Fruit fly (Drosophila melanogaster) whole organism, pupa: Measurements from ENCODE around the gene CG16964.
"Not testable (repeated sequence)": the region's sequence is repeated elsewhere in the genome, so short reads cannot be mapped to it uniquely, and the experiment has no call there.

ENCODE experiments used
- CG12605 ChIP-seq: fragments of 200-800 bp; sonication (Bioruptor generic); IDR thresholded peaks from 2 replicates; pipeline ENCODE4 v1.3.6; 2022; ENCODE audit warnings: missing biosample characterization, missing genetic modification characterization
- CG13204 ChIP-seq: fragments of 200-800 bp; sonication (Bioruptor generic); optimal IDR thresholded peaks from 2 replicates; lab custom pipeline; 2018; ENCODE audit warnings: missing biosample characterization, mild to moderate bottlenecking, missing genetic modification characterization, moderate library complexity
- CG14655 ChIP-seq: fragments of 200-800 bp; sonication (Bioruptor generic); optimal IDR thresholded peaks from 3 replicates; lab custom pipeline; 2017; ENCODE audit warnings: mild to moderate bottlenecking, missing biosample characterization, missing genetic modification reagents, missing genetic modification characterization
- CG34367 ChIP-seq: fragments of 200-800 bp; sonication (Bioruptor generic); optimal IDR thresholded peaks from 2 replicates; lab custom pipeline; 2018; ENCODE audit warnings: missing biosample characterization, mild to moderate bottlenecking, missing genetic modification characterization
- CG4496 ChIP-seq: fragments of 200-800 bp; sonication (Bioruptor generic); IDR thresholded peaks from 3 replicates; pipeline ENCODE4 v1.3.6; 2022; ENCODE audit warnings: missing biosample characterization, missing genetic modification characterization
- CG8159 ChIP-seq: fragments of 200-800 bp; sonication (Bioruptor generic); optimal IDR thresholded peaks from 3 replicates; lab custom pipeline; 2018; ENCODE audit warnings: missing biosample characterization, mild to moderate bottlenecking, missing genetic modification characterization, moderate library complexity
- CG8301 ChIP-seq: fragments of 200-800 bp; sonication (Bioruptor generic); optimal IDR thresholded peaks from 2 replicates; lab custom pipeline; 2018; ENCODE audit warnings: missing biosample characterization, mild to moderate bottlenecking, missing genetic modification characterization
- CG9948 ChIP-seq: fragments of 200-800 bp; sonication (Bioruptor generic); optimal IDR thresholded peaks from 2 replicates; lab custom pipeline; 2018; ENCODE audit warnings: missing biosample characterization, mild to moderate bottlenecking, missing genetic modification characterization, moderate library complexity
- EcR ChIP-seq: fragments of 200-800 bp; sonication (Bioruptor generic); optimal IDR thresholded peaks from 3 replicates; lab custom pipeline; 2019; ENCODE audit warnings: missing biosample characterization, missing genetic modification characterization, mild to moderate bottlenecking, moderate library complexity, missing genetic modification reagents
- Snoo ChIP-seq: fragments of 200-800 bp; sonication (Bioruptor generic); optimal IDR thresholded peaks from 3 replicates; lab custom pipeline; 2017; ENCODE audit warnings: missing biosample characterization, mild to moderate bottlenecking, missing genetic modification characterization, inconsistent platforms
- gl ChIP-seq: fragments of 200-800 bp; sonication (Bioruptor generic); optimal IDR thresholded peaks from 2 replicates; lab custom pipeline; 2018; ENCODE audit warnings: missing biosample characterization, mild to moderate bottlenecking, missing genetic modification characterization

dm6 chr2L:11995332-11995790, 47.6 kb downstream of the CG16964 start, which contains the start of the genes CG18789 and Qtzl:
- TF ChIP-seq CG14655 (GFP tag; lab: Kevin White, UChicago); CG34367 (tag; lab: Kevin White, UChicago); CG8159 (tag; lab: Kevin White, UChicago); CG12605 (GFP tag; lab: Robert Waterston, UW); Snoo (tag; lab: Kevin White, UChicago); EcR (GFP tag; lab: Kevin White, UChicago); CG9948 (tag; lab: Kevin White, UChicago); CG13204 (GFP tag; lab: Kevin White, UChicago); CG4496 (GFP tag; lab: Robert Waterston, UW); gl; CG8301 (tag; lab: Kevin White, UChicago): not testable (repeated sequence)
